Worm (Caenorhabditis elegans): ENCODE data around the gene Y70C5B.2.

DNA sequence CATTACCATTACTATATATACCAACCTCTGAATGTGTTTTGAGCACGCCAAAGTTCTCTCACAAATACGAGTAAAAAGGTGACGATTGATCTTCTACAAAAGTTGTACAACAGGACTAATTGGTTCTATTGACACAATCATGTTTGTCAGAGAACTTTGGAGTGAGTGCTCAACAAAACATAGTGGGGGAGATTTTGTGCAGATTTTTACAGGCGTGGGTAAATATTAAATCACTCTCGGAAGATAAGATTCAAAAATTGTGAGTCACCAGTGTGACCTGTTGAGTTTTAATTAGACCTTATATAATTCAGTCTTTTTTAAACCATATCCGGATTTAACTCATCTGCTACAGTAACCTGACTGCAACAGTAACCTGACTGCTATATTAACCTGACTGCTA lies 11.5 kb upstream of the Y70C5B.2 start, which contains the start of gene F14F8.8:
- TF ChIP-seq ref-1 (GFP tag; conservative IDR thresholded peaks at IDR 0.05), result no peak
- no peak for TF ChIP-seq cog-1 (tag; optimal IDR thresholded peaks at IDR 0.05)
- no peak for TF ChIP-seq flt-1 (GFP tag; IDR thresholded peaks at IDR 0.05)
- TF ChIP-seq T22C8.4 (GFP tag; IDR thresholded peaks at IDR 0.05), result no peak
- TF ChIP-seq tab-1 (GFP tag; IDR thresholded peaks at IDR 0.05), result no peak
- no peak for TF ChIP-seq ztf-23 (GFP tag; IDR thresholded peaks at IDR 0.05)
